Worm (Caenorhabditis elegans): ENCODE data around the gene plst-1.

plst-1 gene

DNA sequence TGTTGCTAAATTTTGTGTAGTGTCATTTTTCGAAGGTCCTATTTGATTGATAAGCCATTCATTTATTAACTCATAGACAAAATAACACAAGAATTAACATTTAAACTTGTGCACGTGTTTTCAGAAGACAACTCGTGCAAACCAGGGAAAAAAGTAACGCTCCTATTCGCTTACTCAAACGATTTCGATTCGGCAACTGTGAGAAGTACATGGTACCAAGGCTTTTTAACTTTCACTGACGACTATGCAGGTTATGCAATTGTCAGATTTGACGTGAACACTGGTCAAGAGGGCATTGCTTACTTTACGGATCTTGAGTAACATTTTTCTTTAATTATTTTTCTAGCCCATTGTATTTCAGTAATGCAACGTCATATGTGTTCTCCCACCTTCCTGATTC is 27.5 kb upstream of the plst-1 start:
- TF ChIP-seq egl-27 (tag; optimal IDR thresholded peaks at IDR 0.05) (no peak), snpc-4 (tag; optimal IDR thresholded peaks at IDR 0.05) (no peak), R02D3.7 (tag; optimal IDR thresholded peaks at IDR 0.05) (no peak), ztf-11 (tag; optimal IDR thresholded peaks at IDR 0.05) (no peak), peb-1 (tag; optimal IDR thresholded peaks at IDR 0.05) (no peak), C34F6.9 (tag; optimal IDR thresholded peaks at IDR 0.05) (no peak), elt-3 (tag; optimal IDR thresholded peaks at IDR 0.05) (no peak), gmeb-1 (tag; optimal IDR thresholded peaks at IDR 0.05) (no peak), Y55F3AM.14 (GFP tag; optimal IDR thresholded peaks at IDR 0.05) (no peak), nhr-12 (tag; optimal IDR thresholded peaks at IDR 0.05) (no peak), ztf-1 (GFP tag; conservative IDR thresholded peaks at IDR 0.05) (no peak), ama-1 (optimal IDR thresholded peaks at IDR 0.05) (no peak)

DNA sequence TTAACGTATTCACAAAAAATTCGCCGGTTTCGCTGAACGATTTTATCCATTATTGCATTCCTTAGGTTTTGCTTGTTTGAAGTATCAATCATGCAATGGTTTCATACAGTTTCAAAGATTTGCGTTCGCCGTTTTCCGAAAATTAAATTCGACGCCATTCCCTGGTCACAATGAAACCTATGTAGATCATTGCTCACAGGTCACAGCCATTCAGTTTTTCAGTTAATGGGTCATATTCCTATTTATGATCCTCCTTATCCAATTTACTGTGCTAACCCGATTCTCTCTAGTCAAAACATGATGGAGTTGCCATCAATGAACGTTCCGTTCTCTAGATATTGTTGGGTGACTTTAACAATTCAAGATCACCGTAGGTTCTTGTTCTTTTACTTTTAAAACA is 24.5 kb upstream of the plst-1 start, which contains the start of gene F38A1.13:
Gene F38A1.13 (plus strand): TSS at position 301 of the 400 bp plus-strand sequence.
- TF ChIP-seq Y55F3AM.14 (GFP tag; optimal IDR thresholded peaks at IDR 0.05) (no peak), aly-2 (tag; optimal IDR thresholded peaks at IDR 0.05) (no peak), sma-9 (GFP tag; optimal IDR thresholded peaks at IDR 0.05) (no peak), sma-9 (tag; optimal IDR thresholded peaks at IDR 0.05) (no peak), nhr-21 (tag; optimal IDR thresholded peaks at IDR 0.05) (no peak), lin-13 (GFP tag; optimal IDR thresholded peaks at IDR 0.05) (no peak), lsy-2 (tag; optimal IDR thresholded peaks at IDR 0.05) (no peak), mbf-1 (tag; optimal IDR thresholded peaks at IDR 0.05) (no peak), egl-27 (tag; optimal IDR thresholded peaks at IDR 0.05) (no peak)

DNA sequence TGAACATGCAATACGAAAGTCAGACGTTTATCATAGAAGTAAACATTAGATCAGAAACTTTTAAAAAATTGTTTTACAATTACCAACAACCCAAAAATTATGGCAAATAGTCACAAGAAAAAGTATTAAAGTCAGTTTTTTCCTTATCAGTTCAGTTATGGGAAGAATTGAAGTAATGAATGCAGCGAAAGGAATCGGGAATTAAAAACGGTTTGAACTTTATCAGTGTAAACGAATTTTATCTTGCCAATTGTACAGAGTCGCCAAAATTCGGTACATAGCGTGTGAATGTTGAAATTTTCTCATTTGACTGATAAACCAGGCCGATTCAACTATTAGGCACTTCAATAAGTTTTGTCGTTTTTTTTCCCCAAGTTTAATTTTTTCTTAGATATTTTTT is 23.3 kb upstream of the plst-1 start:
- TF ChIP-seq sma-9 (GFP tag; optimal IDR thresholded peaks at IDR 0.05) = peak; percentile 27
- TF ChIP-seq sma-9 (tag; optimal IDR thresholded peaks at IDR 0.05) = no peak
- TF ChIP-seq nhr-6 (tag; optimal IDR thresholded peaks at IDR 0.05) = no peak
- TF ChIP-seq gmeb-1 (tag; optimal IDR thresholded peaks at IDR 0.05) = peak; percentile 35
- TF ChIP-seq fos-1 (tag; optimal IDR thresholded peaks at IDR 0.05) = peak; percentile 98
- TF ChIP-seq crh-2 (tag; optimal IDR thresholded peaks at IDR 0.05) = peak; percentile 26

DNA sequence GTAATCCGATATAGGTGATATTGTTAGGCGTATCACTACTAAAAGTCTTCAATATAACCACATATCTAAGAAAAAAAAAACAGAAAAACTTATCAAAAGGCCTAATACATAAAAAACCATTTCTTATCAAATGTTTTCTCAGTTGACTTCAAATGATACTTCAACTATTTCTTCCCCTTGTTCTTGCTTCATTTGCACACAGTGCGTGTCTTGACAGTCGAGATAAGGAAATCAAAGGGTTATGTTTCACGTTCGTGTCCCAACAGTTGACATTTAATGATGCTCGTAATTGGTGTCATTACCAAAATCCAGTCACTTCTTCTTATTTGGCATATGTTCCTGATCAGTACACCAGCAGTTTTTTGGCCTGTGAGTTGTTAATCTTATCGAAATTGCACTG is 22.7 kb upstream of the plst-1 start, which contains the start of gene clec-170:
Gene clec-170 (plus strand): TSS at position 143 of the 400 bp plus-strand sequence.
- peak; percentile 75 for TF ChIP-seq fos-1 (tag; optimal IDR thresholded peaks at IDR 0.05)
- TF ChIP-seq sma-9 (GFP tag; optimal IDR thresholded peaks at IDR 0.05) = no peak
- TF ChIP-seq sma-9 (tag; optimal IDR thresholded peaks at IDR 0.05) = no peak

DNA sequence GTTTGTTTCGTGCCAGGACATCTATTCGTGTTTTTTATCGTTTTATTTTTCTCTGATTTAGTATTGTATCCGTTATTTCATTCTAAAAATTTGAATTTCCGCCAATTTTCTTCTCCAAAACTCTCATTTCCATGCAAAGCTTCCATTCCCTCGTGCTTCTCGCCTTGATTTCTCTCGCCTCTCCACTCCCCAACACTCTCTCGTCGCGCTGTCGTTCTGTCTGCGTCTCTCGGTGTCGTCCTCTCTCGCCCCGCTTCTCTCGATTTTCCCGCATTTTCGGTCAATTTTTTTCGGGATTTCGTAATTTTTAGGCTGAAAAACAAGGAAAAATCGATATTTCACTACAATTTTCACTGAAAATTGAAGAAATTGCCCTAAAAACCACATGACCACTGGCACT is 14.8 kb upstream of the plst-1 start, which contains the start of gene C09E9.1:
Gene C09E9.1 (plus strand): TSS at position 286 of the 400 bp plus-strand sequence.
- TF ChIP-seq mdl-1 (tag; optimal IDR thresholded peaks at IDR 0.05) (peak; percentile 90 to 99), egl-27 (tag; optimal IDR thresholded peaks at IDR 0.05) (peak; percentile 13), sma-3 (GFP tag; optimal IDR thresholded peaks at IDR 0.05) (peak; percentile 42), nhr-129 (tag; optimal IDR thresholded peaks at IDR 0.05) (peak; percentile 57), nhr-21 (tag; optimal IDR thresholded peaks at IDR 0.05) (peak; percentile 33), nhr-6 (tag; optimal IDR thresholded peaks at IDR 0.05) (peak; percentile 19), ceh-82 (tag; optimal IDR thresholded peaks at IDR 0.05) (peak; percentile 48), nhr-23 (tag; optimal IDR thresholded peaks at IDR 0.05) (no peak), nhr-237 (tag; optimal IDR thresholded peaks at IDR 0.05) (no peak), F13H6.1 (tag; optimal IDR thresholded peaks at IDR 0.05) (peak; percentile 52), unc-55 (GFP tag; optimal IDR thresholded peaks at IDR 0.05) (peak; percentile 77), lin-11 (tag; optimal IDR thresholded peaks at IDR 0.05) (peak; percentile 21), dmd-4 (tag; optimal IDR thresholded peaks at IDR 0.05) (no peak), gmeb-1 (tag; optimal IDR thresholded peaks at IDR 0.05) (peak; percentile 72), sem-4 (tag; optimal IDR thresholded peaks at IDR 0.05) (peak; percentile 17), unc-62 (GFP tag; optimal IDR thresholded peaks at IDR 0.05) (no peak), C34F6.9 (tag; optimal IDR thresholded peaks at IDR 0.05) (peak; percentile 86), lsy-2 (tag; optimal IDR thresholded peaks at IDR 0.05) (peak; percentile 39 to 81), R02D3.7 (tag; optimal IDR thresholded peaks at IDR 0.05) (no peak), lin-13 (GFP tag; optimal IDR thresholded peaks at IDR 0.05) (peak; percentile 71), fos-1 (tag; optimal IDR thresholded peaks at IDR 0.05) (peak; percentile 33), nhr-25 (tag; optimal IDR thresholded peaks at IDR 0.05) (no peak), mab-5 (tag; optimal IDR thresholded peaks at IDR 0.05) (peak; percentile 67), crh-2 (tag; optimal IDR thresholded peaks at IDR 0.05) (peak; percentile 72)
